Comparison of ENCODE assay signal across 1 fruit fly cellular context in the genomic region with DNA sequence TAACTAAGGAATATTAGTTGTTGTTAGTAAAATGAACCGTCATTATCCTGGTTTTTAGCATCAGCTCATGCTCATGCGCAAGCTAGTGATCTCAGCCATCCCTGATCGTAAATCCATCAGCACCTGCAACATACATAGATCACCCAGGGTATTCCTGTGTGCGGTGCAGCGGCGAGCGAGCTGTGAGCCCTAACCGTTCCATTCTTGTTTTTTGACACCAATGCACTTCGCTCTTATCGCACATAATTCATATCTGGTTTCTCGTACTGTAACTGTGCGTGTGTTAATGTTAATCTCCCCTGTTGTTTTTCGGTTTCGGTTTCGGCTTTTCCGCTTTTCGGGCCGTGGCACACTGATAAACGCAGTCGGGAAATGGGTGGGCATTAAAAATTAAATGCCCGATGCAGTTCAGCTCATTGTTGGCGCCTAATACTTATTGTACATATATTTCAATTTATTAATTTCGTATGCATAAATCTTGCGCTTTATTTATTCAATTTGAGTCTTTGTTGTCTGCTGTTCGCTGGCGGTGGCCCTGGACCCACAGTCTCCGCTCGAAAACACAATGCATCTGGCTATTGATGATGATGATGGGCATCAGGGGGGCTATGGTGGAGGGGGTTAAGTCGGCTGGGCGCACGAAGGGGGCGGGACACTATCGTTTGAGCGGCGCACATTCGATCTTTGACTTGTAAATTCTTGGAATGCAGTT.
TF ChIP-seq lines count a peak whose summit lies in the region.

No protein-coding gene starts in this region.

TF ChIP-seq in whole organism, embryonic, 481 proteins besides CTCF, POLR2A, EP300 and RAD21 (continued from another document):
- no peak for TF ChIP-seq CG6272 (GFP tag; IDR thresholded peaks at IDR 0.05; lab: Robert Waterston, UW)
- TF ChIP-seq zfh1 (GFP tag; IDR thresholded peaks at IDR 0.05; lab: Robert Waterston, UW) = 0 out of 3 replicates have a peak, but pooled peaks have one; percentile 25
- TF ChIP-seq CG15479 (GFP tag; optimal IDR thresholded peaks at IDR 0.05; lab: Kevin White, UChicago) = peak; percentile 78
- TF ChIP-seq CG1233 (GFP tag; optimal IDR thresholded peaks at IDR 0.05; lab: Kevin White, UChicago) = no peak
- TF ChIP-seq nmo (GFP tag; optimal IDR thresholded peaks at IDR 0.05; lab: Kevin White, UChicago) = no peak
- TF ChIP-seq pfk (GFP tag; optimal IDR thresholded peaks at IDR 0.05; lab: Kevin White, UChicago) = no peak
- TF ChIP-seq CG17328 (GFP tag; IDR thresholded peaks at IDR 0.05; lab: Robert Waterston, UW) = 0 out of 2 replicates have a peak, but pooled peaks have one; percentile 6
- no peak for TF ChIP-seq CG1647 (GFP tag; optimal IDR thresholded peaks at IDR 0.05; lab: Kevin White, UChicago)
- no peak for TF ChIP-seq CG3995 (GFP tag; optimal IDR thresholded peaks at IDR 0.05; lab: Kevin White, UChicago)
- TF ChIP-seq CG31388 (GFP tag; optimal IDR thresholded peaks at IDR 0.05; lab: Kevin White, UChicago) = no peak
- no peak for TF ChIP-seq HLH54F (GFP tag; optimal IDR thresholded peaks at IDR 0.05; lab: Kevin White, UChicago)
- TF ChIP-seq Max (GFP tag; optimal IDR thresholded peaks at IDR 0.05; lab: Kevin White, UChicago) = no peak
- no peak for TF ChIP-seq HLH3B (GFP tag; IDR thresholded peaks at IDR 0.05; lab: Robert Waterston, UW)
- TF ChIP-seq pho (GFP tag; optimal IDR thresholded peaks at IDR 0.05; lab: Kevin White, UChicago) = no peak
- TF ChIP-seq CG8089 (GFP tag; optimal IDR thresholded peaks at IDR 0.05; lab: Kevin White, UChicago) = no peak
- TF ChIP-seq onecut (GFP tag; IDR thresholded peaks at IDR 0.05; lab: Robert Waterston, UW) = no peak
- peak; percentile 8 for TF ChIP-seq pros (GFP tag; optimal IDR thresholded peaks at IDR 0.05; lab: Kevin White, UChicago)
- TF ChIP-seq CG2199 (GFP tag; IDR thresholded peaks at IDR 0.05; lab: Robert Waterston, UW) = peak; percentile 78
- peak; percentile 78 for TF ChIP-seq oc (tag; optimal IDR thresholded peaks at IDR 0.05; lab: Kevin White, UChicago)
- no peak for TF ChIP-seq cad (GFP tag; optimal IDR thresholded peaks at IDR 0.05; lab: Kevin White, UChicago)
- TF ChIP-seq NFAT (GFP tag; IDR thresholded peaks at IDR 0.05; lab: Robert Waterston, UW) = no peak
- no peak for TF ChIP-seq org-1 (GFP tag; optimal IDR thresholded peaks at IDR 0.05; lab: Kevin White, UChicago)
- TF ChIP-seq CG10209 (GFP tag; optimal IDR thresholded peaks at IDR 0.05; lab: Kevin White, UChicago) = no peak
- TF ChIP-seq her (GFP tag; optimal IDR thresholded peaks at IDR 0.05; lab: Kevin White, UChicago) = no peak
- no peak for TF ChIP-seq C15 (GFP tag; IDR thresholded peaks at IDR 0.05; lab: Robert Waterston, UW)
- 0 out of 2 replicates have a peak, but pooled peaks have one; percentile 15 for TF ChIP-seq chm (GFP tag; IDR thresholded peaks at IDR 0.05; lab: Robert Waterston, UW)
- TF ChIP-seq dysf (GFP tag; IDR thresholded peaks at IDR 0.05; lab: Robert Waterston, UW) = no peak
- no peak for TF ChIP-seq gcm (GFP tag; optimal IDR thresholded peaks at IDR 0.05; lab: Kevin White, UChicago)
- TF ChIP-seq D19B (GFP tag; optimal IDR thresholded peaks at IDR 0.05; lab: Kevin White, UChicago) = peak; percentile 39
- no peak for TF ChIP-seq jigr1 (GFP tag; IDR thresholded peaks at IDR 0.05; lab: Robert Waterston, UW)
- TF ChIP-seq CG3838 (GFP tag; optimal IDR thresholded peaks at IDR 0.05; lab: Kevin White, UChicago) = no peak
- TF ChIP-seq HHEX (GFP tag; optimal IDR thresholded peaks at IDR 0.05; lab: Kevin White, UChicago) = no peak
